Fruit fly (Drosophila melanogaster) whole organism, embryonic: Measurements from ENCODE around the gene Upf1.

Experiments used
- Aef1 ChIP-seq: fragments of 200-800 bp; sonication (Bioruptor generic); IDR thresholded peaks from 3 replicates; pipeline ENCODE4 v1.3.6; 2022; ENCODE audit warnings: missing biosample characterization, missing genetic modification characterization
- Bgb ChIP-seq: fragments of 200-800 bp; sonication (Bioruptor generic); IDR thresholded peaks from 2 replicates; pipeline ENCODE4 v1.3.6; 2022; ENCODE audit warnings: missing biosample characterization, missing genetic modification characterization; ENCODE audit not compliant: partially characterized antibody
- CG10267 ChIP-seq: fragments of 200-800 bp; sonication (Bioruptor generic); optimal IDR thresholded peaks from 2 replicates; lab custom pipeline; 2018; ENCODE audit warnings: missing biosample characterization, mild to moderate bottlenecking, missing genetic modification characterization, moderate library complexity
- CG10462 ChIP-seq: fragments of 200-800 bp; sonication (Bioruptor generic); optimal IDR thresholded peaks from 2 replicates; lab custom pipeline; 2016; ENCODE audit warnings: missing biosample characterization, missing genetic modification characterization
- CG11456 ChIP-seq: fragments of 200-800 bp; sonication (Bioruptor generic); IDR thresholded peaks from 3 replicates; pipeline ENCODE4 v1.3.6; 2022; ENCODE audit warnings: missing biosample characterization, missing genetic modification characterization
- CG15073 ChIP-seq: fragments of 200-800 bp; sonication (Bioruptor generic); optimal IDR thresholded peaks from 2 replicates; lab custom pipeline; 2016; ENCODE audit warnings: missing biosample characterization, missing genetic modification characterization
- CG15269 ChIP-seq: fragments of 200-800 bp; sonication (Bioruptor generic); optimal IDR thresholded peaks from 2 replicates; lab custom pipeline; 2018; ENCODE audit warnings: missing biosample characterization, mild to moderate bottlenecking, missing genetic modification characterization, moderate library complexity
- CG1529 ChIP-seq: fragments of 200-800 bp; sonication (Bioruptor generic); optimal IDR thresholded peaks from 3 replicates; lab custom pipeline; 2018; ENCODE audit warnings: missing biosample characterization, missing genetic modification characterization
- CG15514 ChIP-seq: fragments of 200-800 bp; sonication (Bioruptor generic); optimal IDR thresholded peaks from 3 replicates; lab custom pipeline; 2017; ENCODE audit warnings: missing biosample characterization, missing genetic modification characterization, mild to moderate bottlenecking, moderate library complexity, missing genetic modification reagents
- CG15601 ChIP-seq: fragments of 200-800 bp; sonication (Bioruptor generic); optimal IDR thresholded peaks from 3 replicates; lab custom pipeline; 2019; ENCODE audit warnings: missing biosample characterization, mild to moderate bottlenecking, missing genetic modification characterization, moderate library complexity
- CG17186 ChIP-seq: fragments of 200-800 bp; sonication (Bioruptor generic); optimal IDR thresholded peaks from 3 replicates; lab custom pipeline; 2017; ENCODE audit warnings: missing biosample characterization, missing genetic modification reagents, missing genetic modification characterization
- CG30020 ChIP-seq: fragments of 200-800 bp; optimal IDR thresholded peaks from 2 replicates; lab custom pipeline; 2019; ENCODE audit warnings: missing biosample characterization, mild to moderate bottlenecking, missing genetic modification characterization, moderate library complexity
- CG3847 ChIP-seq: fragments of 200-800 bp; sonication (Bioruptor generic); IDR thresholded peaks from 2 replicates; pipeline ENCODE4 v1.3.6; 2022; ENCODE audit warnings: missing biosample characterization, missing genetic modification characterization
- CG4617 ChIP-seq: fragments of 200-800 bp; sonication (Bioruptor generic); optimal IDR thresholded peaks from 3 replicates; lab custom pipeline; 2016; ENCODE audit warnings: missing biosample characterization, missing genetic modification characterization, borderline replicate concordance
- CG4820 ChIP-seq: fragments of 200-800 bp; sonication (Bioruptor generic); optimal IDR thresholded peaks from 3 replicates; lab custom pipeline; 2016; ENCODE audit warnings: missing biosample characterization, missing genetic modification characterization
- CG6765 ChIP-seq: fragments of 200-800 bp; sonication (Bioruptor generic); optimal IDR thresholded peaks from 3 replicates; lab custom pipeline; 2017; ENCODE audit warnings: missing biosample characterization, mild to moderate bottlenecking, missing genetic modification characterization
- CG6791 ChIP-seq: fragments of 200-800 bp; sonication (Bioruptor generic); IDR thresholded peaks from 3 replicates; pipeline ENCODE4 v1.3.6; 2022; ENCODE audit warnings: missing biosample characterization, missing genetic modification characterization; ENCODE audit not compliant: partially characterized antibody
- CG9437 ChIP-seq: fragments of 200-800 bp; sonication (Bioruptor generic); optimal IDR thresholded peaks from 2 replicates; lab custom pipeline; 2018; ENCODE audit warnings: missing biosample characterization, mild to moderate bottlenecking, missing genetic modification characterization
- CG9797 ChIP-seq: fragments of 200-800 bp; sonication (Bioruptor generic); optimal IDR thresholded peaks from 3 replicates; lab custom pipeline; 2018; ENCODE audit warnings: missing biosample characterization, mild to moderate bottlenecking, missing genetic modification characterization
- CG9817 ChIP-seq: fragments of 200-800 bp; sonication (Bioruptor generic); optimal IDR thresholded peaks from 2 replicates; lab custom pipeline; 2018; ENCODE audit warnings: missing biosample characterization, mild to moderate bottlenecking, missing genetic modification characterization, moderate library complexity
- Doc2 ChIP-seq: fragments of 200-800 bp; sonication (Bioruptor generic); IDR thresholded peaks from 2 replicates; pipeline ENCODE4 v1.3.6; 2022; ENCODE audit warnings: missing biosample characterization, missing genetic modification characterization
- Doc3 ChIP-seq: fragments of 200-800 bp; sonication (Bioruptor generic); IDR thresholded peaks from 3 replicates; pipeline ENCODE4 v1.3.6; 2022; ENCODE audit warnings: missing biosample characterization, missing genetic modification characterization; ENCODE audit not compliant: partially characterized antibody
- Ets97D ChIP-seq: fragments of 200-800 bp; sonication (Bioruptor generic); optimal IDR thresholded peaks from 3 replicates; lab custom pipeline; 2016; ENCODE audit warnings: missing biosample characterization, missing genetic modification characterization
- HLH54F ChIP-seq: fragments of 200-800 bp; sonication (Bioruptor generic); optimal IDR thresholded peaks from 3 replicates; lab custom pipeline; 2016; ENCODE audit warnings: missing biosample characterization, missing genetic modification characterization
- Hmx ChIP-seq: fragments of 200-800 bp; sonication (Bioruptor generic); optimal IDR thresholded peaks from 2 replicates; lab custom pipeline; 2016; ENCODE audit warnings: missing biosample characterization, missing genetic modification characterization
- Mes4 ChIP-seq: fragments of 200-800 bp; sonication (Bioruptor generic); optimal IDR thresholded peaks from 2 replicates; lab custom pipeline; 2016; ENCODE audit warnings: missing biosample characterization, missing genetic modification characterization
- Sry-β ChIP-seq: fragments of 200-800 bp; sonication (Bioruptor generic); optimal IDR thresholded peaks from 2 replicates; lab custom pipeline; 2018; ENCODE audit warnings: missing biosample characterization, mild to moderate bottlenecking, missing genetic modification characterization, moderate library complexity
- Tbp ChIP-seq: fragments of >200 bp; optimal IDR thresholded peaks from 2 replicates; lab custom pipeline; 2018; ENCODE audit warnings: missing biosample characterization, missing genetic modification characterization
- abd-A ChIP-seq: fragments of 200-800 bp; sonication (Bioruptor generic); optimal IDR thresholded peaks from 3 replicates; lab custom pipeline; 2019; ENCODE audit warnings: missing biosample characterization, mild to moderate bottlenecking, missing genetic modification characterization, moderate library complexity
- amos ChIP-seq: fragments of 200-800 bp; sonication (Bioruptor generic); IDR thresholded peaks from 2 replicates; pipeline ENCODE4 v1.3.6; 2022; ENCODE audit warnings: missing biosample characterization, missing genetic modification characterization; ENCODE audit not compliant: partially characterized antibody
- ash1 ChIP-seq: fragments of 200-800 bp; sonication (Bioruptor generic); optimal IDR thresholded peaks from 2 replicates; lab custom pipeline; 2018; ENCODE audit warnings: missing biosample characterization, mild to moderate bottlenecking, missing genetic modification characterization
- chif ChIP-seq, 2 experiments: fragments of 200-800 bp; sonication (Bioruptor generic); optimal IDR thresholded peaks; 3 replicates each; lab custom pipeline; 2016; ENCODE audit warnings: missing biosample characterization in 2 of 2, missing genetic modification characterization in 2 of 2
- chinmo ChIP-seq: fragments of 200-800 bp; sonication (Bioruptor generic); IDR thresholded peaks from 4 replicates; pipeline ENCODE4 v1.3.6; 2022; ENCODE audit warnings: missing biosample characterization, missing genetic modification characterization; ENCODE audit not compliant: partially characterized antibody
- chm ChIP-seq: fragments of 200-800 bp; sonication (Bioruptor generic); IDR thresholded peaks from 2 replicates; pipeline ENCODE4 v1.3.6; 2022; ENCODE audit warnings: missing biosample characterization, missing genetic modification characterization
- crp ChIP-seq, 2 experiments: fragments of 200-800 bp; sonication (Bioruptor generic); optimal IDR thresholded peaks; 2 replicates in 1 of 2; 3 replicates in 1 of 2; lab custom pipeline; 2017; ENCODE audit warnings: missing biosample characterization in 2 of 2, missing genetic modification characterization in 2 of 2, mild to moderate bottlenecking in 1 of 2, moderate library complexity in 1 of 2
- dan ChIP-seq: fragments of 200-800 bp; sonication (Bioruptor generic); IDR thresholded peaks from 2 replicates; pipeline ENCODE4 v1.3.6; 2022; ENCODE audit warnings: missing biosample characterization, missing genetic modification characterization
- emc ChIP-seq: fragments of 200-800 bp; sonication (Bioruptor generic); optimal IDR thresholded peaks from 2 replicates; lab custom pipeline; 2016; ENCODE audit warnings: missing biosample characterization, missing genetic modification characterization
- ewg ChIP-seq: fragments of 200-800 bp; sonication (Bioruptor generic); optimal IDR thresholded peaks from 3 replicates; lab custom pipeline; 2017; ENCODE audit warnings: mild to moderate bottlenecking, missing biosample characterization, missing genetic modification reagents, missing genetic modification characterization
- hth ChIP-seq: fragments of >200 bp; optimal IDR thresholded peaks from 2 replicates; lab custom pipeline; 2017; ENCODE audit warnings: inconsistent platforms
- onecut ChIP-seq: fragments of 200-800 bp; sonication (Bioruptor generic); IDR thresholded peaks from 2 replicates; pipeline ENCODE4 v1.3.6; 2022; ENCODE audit warnings: missing biosample characterization, missing genetic modification characterization
- prd ChIP-seq, 3 experiments: fragments of >200 bp in 2 of 3; fragments of 200-800 bp in 1 of 3; sonication (Bioruptor generic) in 1 of 3; optimal IDR thresholded peaks in 2 of 3; IDR thresholded peaks in 1 of 3; 2 replicates in 2 of 3; 3 replicates in 1 of 3; pipeline versions ENCODE4 v1.3.6 to Lab custom; 2017 to 2022; ENCODE audit warnings: missing biosample characterization in 1 of 3, missing genetic modification characterization in 1 of 3
- row ChIP-seq: fragments of 200-800 bp; sonication (Bioruptor generic); IDR thresholded peaks from 3 replicates; pipeline ENCODE4 v1.3.6; 2022; ENCODE audit warnings: missing biosample characterization, missing genetic modification characterization
- sc ChIP-seq, 3 experiments: fragments of >200 bp in 2 of 3; fragments of 200-800 bp in 1 of 3; sonication (Bioruptor generic) in 1 of 3; optimal IDR thresholded peaks; 2 replicates in 2 of 3; 3 replicates in 1 of 3; lab custom pipeline; 2017; ENCODE audit warnings: mild to moderate bottlenecking in 1 of 3, missing biosample characterization in 1 of 3, missing genetic modification characterization in 1 of 3, missing genetic modification reagents in 1 of 3
- stwl ChIP-seq: fragments of 200-800 bp; sonication (Bioruptor generic); optimal IDR thresholded peaks from 3 replicates; lab custom pipeline; 2018; ENCODE audit warnings: missing biosample characterization, mild to moderate bottlenecking, missing genetic modification characterization, moderate library complexity
- tap ChIP-seq: fragments of 200-800 bp; optimal IDR thresholded peaks from 3 replicates; lab custom pipeline; 2019; ENCODE audit warnings: missing biosample characterization, mild to moderate bottlenecking, missing genetic modification characterization, moderate library complexity
- tna ChIP-seq: fragments of 200-800 bp; sonication (Bioruptor generic); IDR thresholded peaks from 2 replicates; pipeline ENCODE4 v1.3.6; 2022; ENCODE audit warnings: missing biosample characterization, missing genetic modification characterization; ENCODE audit not compliant: partially characterized antibody
- vfl ChIP-seq: fragments of 200-800 bp; sonication (Bioruptor generic); optimal IDR thresholded peaks from 2 replicates; lab custom pipeline; 2016; ENCODE audit warnings: missing biosample characterization, missing genetic modification characterization
- vnd ChIP-seq: fragments of 200-800 bp; sonication (Bioruptor generic); IDR thresholded peaks from 3 replicates; pipeline ENCODE4 v1.3.6; 2022; ENCODE audit warnings: missing biosample characterization, missing genetic modification characterization; ENCODE audit not compliant: partially characterized antibody

Upf1 gene

dm6 chrX:11905144-11905543 is at the start of gene Upf1 (continued):
- TF ChIP-seq amos (peak; percentile 94), stwl (peak; percentile 70), CG4617 (peak; percentile 66), CG9797 (GFP tag; lab: Kevin White, UChicago) (no peak), Sry-β (GFP tag; lab: Kevin White, UChicago) (peak; percentile 80), prd (optimal IDR thresholded peaks at IDR 0.05; lab: Kevin White, UChicago) (no peak), prd (GFP tag; IDR thresholded peaks at IDR 0.05; lab: Robert Waterston, UW) (no peak), CG9817 (tag; lab: Kevin White, UChicago) (no peak), CG15601 (tag; lab: Kevin White, UChicago) (no peak), CG17186 (GFP tag; lab: Kevin White, UChicago) (peak; percentile 22), ewg (GFP tag; lab: Kevin White, UChicago) (no peak), CG3847 (GFP tag; lab: Robert Waterston, UW) (peak; percentile 41; the same call in 1 of the 2 replicates), CG1529 (no peak), HLH54F (GFP tag; lab: Kevin White, UChicago) (no peak), tap (tag; lab: Kevin White, UChicago) (no peak), Doc3 (GFP tag; lab: Robert Waterston, UW) (peak; percentile 83), row (GFP tag; lab: Robert Waterston, UW) (peak; percentile 87), CG9437 (GFP tag; lab: Kevin White, UChicago) (no peak), CG4820 (GFP tag; lab: Kevin White, UChicago) (no peak), CG15269 (no peak), Hmx (GFP tag; lab: Kevin White, UChicago) (no peak), tna (GFP tag; lab: Robert Waterston, UW) (peak; percentile 74), vnd (GFP tag; lab: Robert Waterston, UW) (peak; percentile 87), CG30020 (tag; lab: Kevin White, UChicago) (peak; percentile 49), Ets97D (GFP tag; lab: Kevin White, UChicago) (peak; percentile 36), chm (no peak), CG10267 (peak; percentile 82), CG6791 (peak; percentile 95)

DNA sequence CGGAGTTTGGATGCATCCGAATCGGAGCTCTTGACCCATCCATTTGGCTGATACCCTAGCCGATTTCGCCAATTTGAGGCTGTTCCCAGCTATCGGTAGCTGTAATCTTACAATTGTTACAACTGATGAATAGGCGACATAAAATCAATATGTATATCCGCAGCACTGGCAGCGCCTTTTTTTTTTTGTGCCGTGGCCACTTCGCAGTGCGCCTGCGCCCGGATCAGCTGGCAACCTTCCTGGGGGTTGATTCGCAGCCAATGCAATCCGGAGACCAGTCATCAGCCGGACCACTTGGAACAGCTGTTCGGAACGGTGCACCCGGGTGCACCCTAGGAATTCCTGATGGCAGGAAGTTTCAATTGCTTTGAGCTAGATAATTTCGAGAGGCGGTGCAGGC is 25.6 kb upstream of the Upf1 start, which contains the start of gene Pdzd8:
TSS of gene Pdzd8 (minus strand) at position 125 of the 400 bp plus-strand sequence.
- TF ChIP-seq crp (GFP tag; optimal IDR thresholded peaks at IDR 0.05; lab: Kevin White, UChicago) = peak in 1 of 2 experiments; percentile 62
- TF ChIP-seq chif (GFP tag; optimal IDR thresholded peaks at IDR 0.05; lab: Kevin White, UChicago) = no peak
- TF ChIP-seq chinmo (GFP tag; lab: Robert Waterston, UW) = 0 out of 4 replicates have a peak, but pooled peaks have one; percentile 15
- peak; percentile 89 for TF ChIP-seq ewg (GFP tag; lab: Kevin White, UChicago)
- TF ChIP-seq CG15514 (GFP tag; lab: Kevin White, UChicago) = no peak
- TF ChIP-seq onecut (GFP tag; lab: Robert Waterston, UW) = peak; percentile 93
- TF ChIP-seq CG11456 = no peak
- TF ChIP-seq, all 482 proteins: peak for 4

- no peak for TF ChIP-seq CG15073 (GFP tag; lab: Kevin White, UChicago)
- TF ChIP-seq Doc2 = no peak
- TF ChIP-seq abd-A (tag; lab: Kevin White, UChicago) = no peak
- TF ChIP-seq Mes4 (GFP tag; lab: Kevin White, UChicago) = no peak
- no peak for TF ChIP-seq hth (lab: Kevin White, UChicago)
- no peak for TF ChIP-seq ash1 (GFP tag; lab: Kevin White, UChicago)
- TF ChIP-seq emc (GFP tag; lab: Kevin White, UChicago) = no peak
- no peak for TF ChIP-seq Bgb
- TF ChIP-seq vfl (GFP tag; lab: Kevin White, UChicago) = no peak
- TF ChIP-seq CG10462 (GFP tag; lab: Kevin White, UChicago) = no peak
- no peak for TF ChIP-seq Tbp (GFP tag; lab: Kevin White, UChicago)
- no peak for TF ChIP-seq Hmx (GFP tag; lab: Kevin White, UChicago)
- TF ChIP-seq sc (optimal IDR thresholded peaks at IDR 0.05; lab: Kevin White, UChicago) = no peak
- TF ChIP-seq sc (GFP tag; optimal IDR thresholded peaks at IDR 0.05; lab: Kevin White, UChicago) = no peak
- TF ChIP-seq dan (GFP tag; lab: Robert Waterston, UW) = no peak
- TF ChIP-seq Aef1 (GFP tag; lab: Robert Waterston, UW) = peak; percentile 69
- TF ChIP-seq CG6765 (GFP tag; lab: Kevin White, UChicago) = no peak
Measured at dm6 chrX:11925213-11925612, 20.0 kb upstream of the Upf1 start.
